Worm (Caenorhabditis elegans) whole organism, L1 larva: ENCODE data around the gene vps-2.

Experiments
- aly-2 ChIP-seq: fragments of 150-350 bp; optimal IDR thresholded peaks from 2 replicates; lab custom pipeline; 2014; ENCODE audit warnings: missing biosample characterization, missing genetic modification characterization
- blmp-1 ChIP-seq: fragments of 150-350 bp; optimal IDR thresholded peaks from 2 replicates; lab custom pipeline; 2014; ENCODE audit warnings: missing biosample characterization, missing genetic modification characterization
- ceh-63 ChIP-seq: fragments of 200-800 bp; sonication (Bioruptor generic); optimal IDR thresholded peaks from 2 replicates; lab custom pipeline; 2018; ENCODE audit warnings: mild to moderate bottlenecking, missing genetic modification characterization, missing compliant biosample characterization
- efl-1 ChIP-seq, 4 experiments: fragments of 150-350 bp; optimal IDR thresholded peaks in 3 of 4; peaks in 1 of 4; 1 replicate in 1 of 4; 2 replicates in 3 of 4; lab custom pipeline; 2014; ENCODE audit warnings: missing biosample characterization in 2 of 4, missing genetic modification characterization in 2 of 4, missing genetic modification reagents in 2 of 4
- nhr-11 ChIP-seq: fragments of 150-350 bp; optimal IDR thresholded peaks from 2 replicates; lab custom pipeline; 2014; ENCODE audit warnings: missing biosample characterization, missing genetic modification characterization

DNA sequence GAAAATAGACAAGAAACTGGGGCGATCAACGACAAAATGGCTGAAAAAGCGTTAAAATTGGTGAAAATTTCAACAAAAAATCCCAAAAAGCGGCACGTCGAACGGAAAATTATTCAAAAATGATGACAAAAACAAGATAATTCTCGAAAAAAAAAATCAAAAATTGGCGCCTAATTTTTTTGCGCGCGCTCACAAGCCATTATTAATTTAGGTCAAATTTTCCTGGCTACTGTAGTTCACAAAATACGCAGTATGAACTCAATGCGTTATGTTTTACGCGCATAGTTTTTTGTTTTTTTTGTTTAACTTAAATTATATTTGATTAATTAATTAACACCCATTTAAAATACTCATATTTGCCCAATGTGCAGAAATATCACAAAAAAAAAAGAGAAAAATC lies 28.7 kb downstream of the vps-2 start:
- TF ChIP-seq nhr-11 (no peak), ceh-63 (GFP tag; lab: Kevin White, UChicago) (no peak), blmp-1 (tag; lab: Kevin White, UChicago) (no peak), efl-1 (optimal IDR thresholded peaks at IDR 0.05; lab: Kevin White, UChicago) (no peak), efl-1 (GFP tag; optimal IDR thresholded peaks at IDR 0.05 in 1 of 2; lab: Kevin White, UChicago) (no peak), aly-2 (no peak)
